Worm (Caenorhabditis elegans) whole organism, L3 larva: ENCODE measurements around the gene Y4C6B.3.

ENCODE experiments used
- ama-1 ChIP-seq: fragments of 150-350 bp; optimal IDR thresholded peaks from 2 replicates; lab custom pipeline; 2018
- ceh-28 ChIP-seq: fragments of 150-350 bp; optimal IDR thresholded peaks from 2 replicates; lab custom pipeline; 2014; ENCODE audit warnings: missing biosample characterization, missing genetic modification reagents, missing genetic modification characterization
- egl-5 ChIP-seq: fragments of 150-350 bp; optimal IDR thresholded peaks from 2 replicates; lab custom pipeline; 2017; ENCODE audit warnings: missing biosample characterization, missing genetic modification reagents, missing genetic modification characterization, inconsistent platforms
- elt-1 ChIP-seq: fragments of 150-350 bp; optimal IDR thresholded peaks from 2 replicates; lab custom pipeline; 2014; ENCODE audit warnings: missing biosample characterization, missing genetic modification characterization
- elt-2 ChIP-seq: sonication (generic microtip); optimal IDR thresholded peaks from 2 replicates; lab custom pipeline; 2016; ENCODE audit warnings: missing genetic modification reagents, mild to moderate bottlenecking, missing genetic modification characterization, missing compliant biosample characterization
- elt-3 ChIP-seq, 3 experiments: fragments of 150-350 bp in 1 of 3; sonication (generic microtip) in 2 of 3; optimal IDR thresholded peaks; 2 replicates in 2 of 3; 4 replicates in 1 of 3; lab custom pipeline; 2014 to 2017; ENCODE audit warnings: missing biosample characterization in 3 of 3, missing genetic modification characterization in 3 of 3
- eor-1 ChIP-seq, 2 experiments: fragments of 150-350 bp; optimal IDR thresholded peaks; 2 replicates each; lab custom pipeline; 2014 to 2018; ENCODE audit warnings: missing biosample characterization in 2 of 2, missing genetic modification characterization in 2 of 2
- fos-1 ChIP-seq: fragments of 150-350 bp; optimal IDR thresholded peaks from 2 replicates; lab custom pipeline; 2014; ENCODE audit warnings: missing biosample characterization, missing genetic modification characterization
- hmg-11 ChIP-seq: sonication (generic microtip); optimal IDR thresholded peaks from 2 replicates; lab custom pipeline; 2016; ENCODE audit warnings: missing genetic modification characterization, missing compliant biosample characterization
- lin-15B ChIP-seq: fragments of 150-350 bp; optimal IDR thresholded peaks from 2 replicates; lab custom pipeline; 2014; ENCODE audit warnings: missing biosample characterization, missing genetic modification characterization
- lin-39 ChIP-seq: fragments of 150-350 bp; optimal IDR thresholded peaks from 2 replicates; lab custom pipeline; 2018; ENCODE audit warnings: missing biosample characterization, missing genetic modification reagents, missing genetic modification characterization
- lsy-12 ChIP-seq: sonication (generic microtip); optimal IDR thresholded peaks from 2 replicates; lab custom pipeline; 2016; ENCODE audit warnings: mild to moderate bottlenecking, missing genetic modification characterization, missing compliant biosample characterization
- mdl-1 ChIP-seq: fragments of 150-350 bp; optimal IDR thresholded peaks from 2 replicates; lab custom pipeline; 2014; ENCODE audit warnings: missing biosample characterization, missing genetic modification characterization
- nfya-1 ChIP-seq: sonication (generic microtip); optimal IDR thresholded peaks from 2 replicates; lab custom pipeline; 2017; ENCODE audit warnings: missing genetic modification characterization, mild to moderate bottlenecking, missing compliant biosample characterization, antibody characterized with exemption, moderate library complexity; ENCODE audit not compliant: insufficient read depth
- nhr-11 ChIP-seq: fragments of 150-350 bp; optimal IDR thresholded peaks from 2 replicates; lab custom pipeline; 2014; ENCODE audit warnings: missing biosample characterization, missing genetic modification characterization
- nhr-23 ChIP-seq: fragments of 150-350 bp; optimal IDR thresholded peaks from 2 replicates; lab custom pipeline; 2014; ENCODE audit warnings: missing biosample characterization, missing genetic modification reagents, missing genetic modification characterization
- nhr-25 ChIP-seq: sonication (generic microtip); optimal IDR thresholded peaks from 2 replicates; lab custom pipeline; 2017; ENCODE audit warnings: missing biosample characterization, missing genetic modification characterization
- nhr-67 ChIP-seq: fragments of 150-350 bp; optimal IDR thresholded peaks from 2 replicates; lab custom pipeline; 2014; ENCODE audit warnings: missing biosample characterization, missing genetic modification characterization
- nhr-77 ChIP-seq: fragments of 150-350 bp; optimal IDR thresholded peaks from 2 replicates; lab custom pipeline; 2014; ENCODE audit warnings: missing biosample characterization, missing genetic modification characterization
- pha-4 ChIP-seq: fragments of 150-350 bp; optimal IDR thresholded peaks from 2 replicates; lab custom pipeline; 2014; ENCODE audit warnings: missing biosample characterization, missing genetic modification reagents, missing genetic modification characterization
- pqm-1 ChIP-seq: fragments of 150-350 bp; optimal IDR thresholded peaks from 2 replicates; lab custom pipeline; 2017; ENCODE audit warnings: missing biosample characterization, missing genetic modification characterization, inconsistent platforms
- sea-2 ChIP-seq: fragments of 150-350 bp; sonication (generic microtip); optimal IDR thresholded peaks from 4 replicates; lab custom pipeline; 2014; ENCODE audit warnings: missing biosample characterization, missing genetic modification reagents, missing genetic modification characterization
- tbx-2 ChIP-seq: sonication (generic microtip); optimal IDR thresholded peaks from 2 replicates; lab custom pipeline; 2016; ENCODE audit warnings: mild to moderate bottlenecking, missing genetic modification characterization, missing compliant biosample characterization
- unc-62 ChIP-seq: fragments of 150-350 bp; sonication (generic microtip); optimal IDR thresholded peaks from 4 replicates; lab custom pipeline; 2014; ENCODE audit warnings: missing biosample characterization, missing genetic modification reagents, missing genetic modification characterization
- ztf-11 ChIP-seq: fragments of 150-350 bp; optimal IDR thresholded peaks from 2 replicates; lab custom pipeline; 2014; ENCODE audit warnings: missing biosample characterization, missing genetic modification characterization
- ztf-4 ChIP-seq: fragments of 150-350 bp; optimal IDR thresholded peaks from 2 replicates; lab custom pipeline; 2014; ENCODE audit warnings: missing biosample characterization, missing genetic modification characterization

The Y4C6B.3 gene

DNA sequence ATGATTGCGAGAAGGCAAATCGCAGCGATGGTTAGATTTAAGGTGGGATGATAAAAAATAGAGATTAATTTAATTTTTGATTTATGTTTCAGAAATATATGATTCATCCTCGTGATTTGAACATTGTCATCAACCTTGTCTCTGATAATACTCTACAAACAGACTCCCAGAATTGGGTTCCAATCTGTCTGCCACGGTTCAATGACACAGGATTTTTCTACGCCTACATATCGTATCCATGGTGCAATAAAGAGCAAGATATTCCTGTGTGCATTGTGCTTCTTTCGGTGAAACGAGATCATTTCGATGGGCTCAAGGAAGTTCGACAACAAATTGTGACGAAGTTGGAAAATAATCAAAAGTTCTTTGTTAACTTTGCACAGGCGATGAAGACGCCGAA, 35.6 kb downstream of the Y4C6B.3 start:
- no peak for TF ChIP-seq ceh-28
- peak; percentile 50 for TF ChIP-seq ama-1 (lab: Kevin White, UChicago)

DNA sequence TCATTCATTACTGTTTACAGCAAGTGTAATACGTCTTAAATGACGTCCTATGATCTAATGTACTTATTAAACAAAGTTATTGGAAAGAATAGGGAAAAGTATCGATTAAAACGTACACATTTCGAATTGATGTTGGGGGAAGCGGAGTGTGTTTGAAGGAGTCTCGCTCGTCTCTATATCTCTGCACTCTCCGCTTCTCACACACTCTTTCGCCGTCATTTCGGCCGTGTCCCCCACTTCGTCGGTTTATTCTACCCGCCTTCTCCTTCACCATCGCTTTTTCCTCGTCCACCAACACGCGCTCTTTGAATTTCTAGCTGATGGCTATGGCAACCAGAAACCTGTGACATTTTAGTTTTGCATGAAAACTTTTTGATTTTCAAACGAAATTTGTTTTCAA, 36.6 kb downstream of the Y4C6B.3 start:
- TF ChIP-seq lsy-12 (no peak), ama-1 (lab: Kevin White, UChicago) (peak; percentile 60), ztf-11 (tag; lab: Kevin White, UChicago) (no peak), hmg-11 (peak; percentile 53), elt-2 (peak; percentile 25), lin-39 (tag; lab: Kevin White, UChicago) (peak; percentile 31), nfya-1 (tag; lab: Kevin White, UChicago) (peak; percentile 39), lin-15B (peak; percentile 70), ceh-28 (peak; percentile 70), nhr-25 (tag; lab: Kevin White, UChicago) (peak; percentile 58), pha-4 (tag; lab: Kevin White, UChicago) (peak; percentile 37), elt-1 (tag; lab: Kevin White, UChicago) (no peak), ztf-4 (tag; lab: Kevin White, UChicago) (no peak)
- TF ChIP-seq, all 47 proteins: peak for 9

DNA sequence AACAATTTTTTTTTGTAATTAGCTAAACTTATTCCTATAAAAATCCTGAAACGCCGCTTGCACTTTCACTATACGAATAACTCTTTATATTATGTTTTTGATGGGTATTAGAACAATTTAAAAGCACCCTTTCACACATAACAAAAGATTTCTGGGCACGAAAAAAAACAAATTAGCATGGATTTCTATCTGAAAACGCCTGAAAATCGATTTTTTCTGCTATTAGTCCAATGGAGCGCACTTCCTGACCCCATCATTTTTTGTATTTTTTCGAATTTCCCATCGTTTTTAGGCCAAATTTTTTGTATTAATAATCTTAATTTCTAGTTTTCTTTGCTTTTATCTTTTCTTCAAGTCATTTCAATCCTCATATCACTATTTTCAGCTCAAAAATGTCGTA, 37.1 kb downstream of the Y4C6B.3 start, which contains the start of gene F41H10.3:
TSS of gene F41H10.3 (plus strand) at position 388 of the 400 bp plus-strand sequence.
- no peak for TF ChIP-seq elt-3 (tag; optimal IDR thresholded peaks at IDR 0.05; lab: Kevin White, UChicago)
- TF ChIP-seq elt-2: no peak
- no peak for TF ChIP-seq pha-4 (tag; lab: Kevin White, UChicago)
- no peak for TF ChIP-seq eor-1 (tag; optimal IDR thresholded peaks at IDR 0.05; lab: Kevin White, UChicago)

DNA sequence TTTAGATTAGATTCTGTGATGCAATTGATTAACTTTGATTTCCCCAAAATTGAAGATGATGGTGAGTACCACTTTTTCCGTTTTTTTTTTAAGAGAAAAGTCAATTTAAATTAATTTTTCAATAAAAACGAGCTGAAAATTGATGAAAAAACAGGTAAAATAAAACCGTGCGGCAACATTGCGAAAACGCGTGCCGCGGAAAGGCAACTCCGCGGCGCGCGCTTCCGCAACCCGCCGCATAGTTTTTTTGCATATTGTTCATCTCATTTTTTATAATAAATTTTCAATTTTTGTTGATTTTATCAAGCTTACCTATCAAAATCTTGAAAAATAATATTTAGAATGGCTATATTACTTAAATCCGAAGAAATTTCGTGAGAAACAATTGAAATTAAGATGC, 38.6 kb downstream of the Y4C6B.3 start:
- TF ChIP-seq pqm-1 (tag; lab: Kevin White, UChicago) (no peak), nhr-23 (peak; percentile 42), nfya-1 (tag; lab: Kevin White, UChicago) (peak; percentile 40)

DNA sequence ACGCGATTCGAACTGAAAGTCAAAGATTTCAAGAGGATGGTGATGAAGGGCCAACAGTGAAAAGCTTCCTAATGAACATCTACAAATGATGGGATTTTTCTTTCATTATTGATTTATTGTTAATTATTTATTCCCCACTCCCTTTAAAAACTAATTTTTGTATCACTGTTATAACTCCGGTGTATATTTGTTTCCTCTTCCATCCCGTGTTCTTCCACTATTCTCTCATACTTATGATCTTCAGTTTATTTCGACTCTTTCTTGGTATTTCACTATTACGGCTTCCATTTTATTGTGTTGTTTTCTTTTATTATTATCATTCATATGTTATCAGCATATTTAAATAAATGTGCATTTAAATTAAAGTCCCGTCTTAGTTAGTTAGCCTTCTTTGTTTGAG, 42.0 kb downstream of the Y4C6B.3 start:
- TF ChIP-seq nhr-67 (no peak), nfya-1 (tag; lab: Kevin White, UChicago) (no peak), elt-2 (peak; percentile 55), ceh-28 (peak; percentile 27), mdl-1 (tag; lab: Kevin White, UChicago) (no peak), fos-1 (peak; percentile 57), nhr-77 (tag; lab: Kevin White, UChicago) (peak; percentile 13), nhr-23 (no peak), nhr-11 (no peak)

DNA sequence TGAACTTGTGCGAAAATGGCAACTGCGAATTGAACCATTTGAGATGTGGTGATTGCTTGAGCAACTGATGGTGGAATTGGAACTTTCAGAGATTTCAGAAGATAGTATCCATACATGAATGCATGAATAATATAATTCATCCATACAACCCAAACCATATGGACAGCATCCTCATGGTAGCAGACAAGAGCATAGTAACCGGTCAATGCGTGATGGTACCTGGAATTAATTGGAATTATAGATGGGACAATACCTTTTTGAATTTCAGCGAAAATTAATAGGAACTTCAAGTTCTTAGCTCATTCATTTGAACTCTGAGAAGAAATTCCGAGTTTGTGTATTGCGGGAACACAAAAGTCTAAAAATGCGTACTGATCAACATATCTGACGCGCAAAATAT, 42.7 kb downstream of the Y4C6B.3 start:
- TF ChIP-seq ceh-28 (no peak), pha-4 (tag; lab: Kevin White, UChicago) (no peak), unc-62 (GFP tag; lab: Kevin White, UChicago) (no peak), nhr-11 (no peak), nhr-25 (tag; lab: Kevin White, UChicago) (no peak), tbx-2 (no peak), egl-5 (tag; lab: Kevin White, UChicago) (no peak)

DNA sequence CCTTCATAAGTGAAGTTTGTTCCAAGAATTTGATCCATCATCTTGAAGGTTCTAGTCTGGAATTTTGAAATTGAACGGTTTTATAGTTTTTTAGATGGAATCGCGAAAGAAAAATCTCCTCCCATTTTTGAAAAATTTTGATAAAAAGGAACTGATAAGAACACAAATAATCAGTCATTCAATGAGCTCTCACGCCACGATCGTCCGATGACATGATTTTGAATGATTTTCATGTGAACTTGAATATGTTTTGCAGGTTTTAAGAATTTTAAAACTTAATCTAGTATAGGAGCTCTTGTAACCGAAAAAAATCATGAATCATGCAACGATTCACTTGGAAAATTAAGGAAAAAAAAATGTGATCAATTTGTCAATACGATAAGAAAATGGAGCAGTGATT, 44.8 kb downstream of the Y4C6B.3 start, which contains the start of gene elo-5:
TSS of gene elo-5 (minus strand) at position 56 of the 400 bp plus-strand sequence.
- TF ChIP-seq elt-2 (peak; percentile 91), pha-4 (tag; lab: Kevin White, UChicago) (peak; percentile 47), sea-2 (no peak), pqm-1 (tag; lab: Kevin White, UChicago) (peak; percentile 52)

DNA sequence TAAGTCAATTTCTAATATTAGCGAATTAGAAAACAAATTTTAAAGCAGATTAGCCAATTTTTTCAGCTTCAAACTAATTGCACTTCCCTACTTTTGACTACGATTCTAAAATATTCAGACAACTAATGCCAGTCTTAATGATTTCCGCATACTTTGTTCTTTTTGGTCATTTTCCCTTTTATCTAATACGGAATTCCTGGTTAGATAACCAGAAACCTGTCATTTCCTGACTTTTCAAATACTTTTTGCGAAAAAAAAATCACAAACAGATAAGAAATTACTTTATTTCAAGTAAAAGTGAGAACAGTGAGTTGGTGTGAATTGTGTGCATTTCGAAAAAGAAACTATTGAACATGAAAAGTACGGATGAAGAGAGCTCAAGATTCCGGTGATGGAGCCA, 47.9 kb downstream of the Y4C6B.3 start:
- TF ChIP-seq fos-1: no peak
- no peak for TF ChIP-seq lin-39 (tag; lab: Kevin White, UChicago)
- TF ChIP-seq pqm-1 (tag; lab: Kevin White, UChicago): peak; percentile 46
- TF ChIP-seq tbx-2: no peak
- TF ChIP-seq lsy-12: no peak
- TF ChIP-seq nhr-25 (tag; lab: Kevin White, UChicago): no peak
- no peak for TF ChIP-seq ztf-4 (tag; lab: Kevin White, UChicago)
- TF ChIP-seq elt-2: peak; percentile 83
